Fruit fly (Drosophila melanogaster) whole organism, wandering third instar larva: ENCODE data around the gene Ak3.

Experiments
- Hr78 ChIP-seq: fragments of >200 bp; optimal IDR thresholded peaks from 2 replicates; lab custom pipeline; 2017; ENCODE audit warnings: missing biosample characterization, missing genetic modification characterization
- Hr83 ChIP-seq: fragments of 200-300 bp; sonication (Bioruptor generic); optimal IDR thresholded peaks from 2 replicates; lab custom pipeline; 2016; ENCODE audit warnings: missing biosample characterization, mild to moderate bottlenecking, missing genetic modification characterization, moderate library complexity; ENCODE audit not compliant: poor library complexity, severe bottlenecking
- OdsH ChIP-seq: fragments of 200-800 bp; sonication (Bioruptor generic); optimal IDR thresholded peaks from 2 replicates; lab custom pipeline; 2016; ENCODE audit warnings: missing biosample characterization, mild to moderate bottlenecking, missing genetic modification characterization
- br ChIP-seq: fragments of 200-800 bp; sonication (Bioruptor generic); optimal IDR thresholded peaks from 2 replicates; lab custom pipeline; 2016; ENCODE audit warnings: missing biosample characterization, missing genetic modification characterization
- dl ChIP-seq, 2 experiments: fragments of 175-275, 200-275 bp in 1 of 2; fragments of 200-275 bp in 1 of 2; sonication (Bioruptor generic); optimal IDR thresholded peaks; lab custom pipeline; 2018; ENCODE audit warnings: mild to moderate bottlenecking in 2 of 2, missing biosample characterization in 2 of 2, missing genetic modification characterization in 2 of 2, moderate library complexity in 2 of 2; ENCODE audit not compliant: partially characterized antibody in 2 of 2, insufficient read depth in 1 of 2
- foxo ChIP-seq, 2 experiments: fragments of 200-800 bp; sonication (Bioruptor generic); optimal IDR thresholded peaks; 2 replicates in 1 of 2; 3 replicates in 1 of 2; lab custom pipeline; 2016 to 2017; ENCODE audit warnings: missing biosample characterization in 2 of 2, missing genetic modification characterization in 2 of 2
- pan ChIP-seq: fragments of >200 bp; optimal IDR thresholded peaks from 2 replicates; lab custom pipeline; 2017
- psq ChIP-seq: fragments of 200-800 bp; sonication (Bioruptor generic); optimal IDR thresholded peaks from 3 replicates; lab custom pipeline; 2017; ENCODE audit warnings: missing biosample characterization, mild to moderate bottlenecking, missing genetic modification characterization, moderate library complexity
- rgr ChIP-seq: fragments of 200-800 bp; sonication (Bioruptor generic); optimal IDR thresholded peaks from 3 replicates; lab custom pipeline; 2016; ENCODE audit warnings: missing biosample characterization, mild to moderate bottlenecking, missing genetic modification characterization

DNA sequence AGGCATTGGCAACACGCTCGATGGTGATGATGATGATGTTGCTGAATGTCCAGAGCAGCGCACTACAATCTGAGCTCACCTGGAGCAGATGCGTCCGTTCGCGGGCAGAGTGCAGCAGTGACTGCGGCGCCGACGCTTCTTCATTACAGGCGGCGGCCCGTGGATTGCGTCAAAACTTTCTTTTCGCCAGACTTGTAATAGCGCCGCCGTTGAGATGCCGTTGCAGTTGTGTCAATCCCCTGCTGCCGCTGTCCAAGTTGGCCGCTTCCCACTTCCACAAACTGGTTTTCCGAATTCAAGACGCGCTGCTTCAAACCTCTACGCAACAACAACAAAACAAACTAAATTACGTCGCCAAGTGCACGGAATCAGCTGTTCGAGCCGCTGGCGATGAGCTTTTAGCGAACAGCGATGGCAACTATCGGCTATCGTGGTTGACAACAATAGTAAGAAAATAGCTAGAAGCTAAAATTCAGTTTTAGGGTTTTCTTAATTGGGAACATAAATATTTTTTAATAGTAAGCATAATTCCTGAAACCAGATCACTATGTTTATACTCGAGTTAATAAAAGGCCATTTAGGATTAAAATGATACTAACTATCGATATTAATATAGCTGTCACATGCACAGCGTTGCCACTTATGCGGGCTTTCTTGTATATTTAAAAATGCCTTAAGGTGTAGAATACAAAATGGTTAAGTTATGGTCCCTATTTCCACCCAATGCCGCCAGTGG is 7.4 kb downstream of the Ak3 start, which contains the start of gene Tpc1:
- TF ChIP-seq rgr, result peak; percentile 52
- peak; percentile 2 for TF ChIP-seq psq (GFP tag; lab: Kevin White, UChicago)
- TF ChIP-seq foxo (GFP tag; optimal IDR thresholded peaks at IDR 0.05; lab: Kevin White, UChicago), result peak in 1 of 2 experiments; percentile 34
- TF ChIP-seq OdsH (GFP tag; lab: Kevin White, UChicago), result no peak
- peak; percentile 39 for TF ChIP-seq br
- TF ChIP-seq Hr83 (GFP tag; lab: Kevin White, UChicago), result no peak
- no peak for TF ChIP-seq Hr78 (GFP tag; lab: Kevin White, UChicago)
- TF ChIP-seq pan (lab: Kevin White, UChicago), result no peak
- TF ChIP-seq dl (GFP tag; optimal IDR thresholded peaks at IDR 0.05; lab: Kevin White, UChicago; ENCODE audit: insufficient read depth in 1 of 2, partially characterized antibody in 2 of 2), result no peak
